Worm (Caenorhabditis elegans): ENCODE measurements around the gene F27D9.12.

F27D9.12 gene

DNA sequence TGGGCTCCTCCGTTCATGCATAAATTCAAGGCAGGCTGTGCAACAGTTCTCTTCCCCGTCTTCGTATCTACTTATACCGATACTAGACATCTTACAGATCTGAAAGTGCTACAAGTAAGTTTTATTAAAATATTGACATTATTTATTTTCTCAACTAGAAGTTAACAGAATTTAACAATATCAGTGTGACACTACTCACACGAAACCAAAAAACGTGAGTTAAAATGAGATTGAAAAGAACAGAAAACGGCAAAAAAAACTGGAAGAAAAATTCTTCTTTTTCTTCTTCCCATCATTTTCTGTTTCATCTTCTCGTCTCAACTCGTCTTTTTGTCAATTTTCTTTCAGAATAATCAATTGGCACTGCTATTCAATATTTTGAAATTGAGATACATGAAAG, at the start of gene F27D9.12:
Gene F27D9.12 (minus strand): TSS at position 101 of the 400 bp plus-strand sequence.
- TF ChIP-seq unc-86 (tag; optimal IDR thresholded peaks at IDR 0.05) (no peak), lin-35 (GFP tag; optimal IDR thresholded peaks at IDR 0.05) (no peak), fos-1 (tag; optimal IDR thresholded peaks at IDR 0.05) (no peak), rnt-1 (tag; optimal IDR thresholded peaks at IDR 0.05) (no peak), pqm-1 (tag; optimal IDR thresholded peaks at IDR 0.05) (no peak), ceh-63 (GFP tag; optimal IDR thresholded peaks at IDR 0.05) (no peak), unc-62 (GFP tag; optimal IDR thresholded peaks at IDR 0.05) (no peak)

DNA sequence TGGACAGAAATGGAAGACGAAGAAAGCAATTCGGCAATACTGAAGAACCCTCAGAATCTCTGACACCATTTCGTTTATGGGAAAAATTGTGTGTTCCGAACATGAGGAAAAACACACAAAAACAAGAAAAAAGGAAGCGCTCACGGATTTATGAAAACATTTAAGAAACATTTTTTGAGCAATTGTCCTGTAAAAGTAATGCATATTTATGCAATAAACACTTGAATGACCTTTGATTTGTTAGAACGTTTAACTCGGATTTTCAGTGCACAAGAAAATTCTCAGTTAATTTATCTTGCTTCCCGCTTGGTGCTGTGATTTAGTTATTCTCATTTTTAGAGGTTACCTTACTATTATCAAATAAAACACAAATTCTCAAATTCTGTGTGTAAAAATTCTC, 47.1 kb upstream of the F27D9.12 start:
- TF ChIP-seq lsy-2 (tag; optimal IDR thresholded peaks at IDR 0.05) (no peak), elt-3 (tag; optimal IDR thresholded peaks at IDR 0.05) (no peak), ceh-88 (GFP tag; IDR thresholded peaks at IDR 0.05) (no peak), mep-1 (tag; optimal IDR thresholded peaks at IDR 0.05) (no peak), efl-1 (optimal IDR thresholded peaks at IDR 0.05) (no peak), efl-1 (GFP tag; optimal IDR thresholded peaks at IDR 0.05 in 1 of 2) (peak in 1 of 2 experiments; percentile 51), ztf-4 (tag; optimal IDR thresholded peaks at IDR 0.05) (no peak), Y116A8C.19 (tag; optimal IDR thresholded peaks at IDR 0.05; ENCODE audit: borderline replicate concordance) (no peak), alr-1 (tag; optimal IDR thresholded peaks at IDR 0.05; ENCODE audit: borderline replicate concordance) (no peak), mef-2 (tag; optimal IDR thresholded peaks at IDR 0.05) (no peak)

DNA sequence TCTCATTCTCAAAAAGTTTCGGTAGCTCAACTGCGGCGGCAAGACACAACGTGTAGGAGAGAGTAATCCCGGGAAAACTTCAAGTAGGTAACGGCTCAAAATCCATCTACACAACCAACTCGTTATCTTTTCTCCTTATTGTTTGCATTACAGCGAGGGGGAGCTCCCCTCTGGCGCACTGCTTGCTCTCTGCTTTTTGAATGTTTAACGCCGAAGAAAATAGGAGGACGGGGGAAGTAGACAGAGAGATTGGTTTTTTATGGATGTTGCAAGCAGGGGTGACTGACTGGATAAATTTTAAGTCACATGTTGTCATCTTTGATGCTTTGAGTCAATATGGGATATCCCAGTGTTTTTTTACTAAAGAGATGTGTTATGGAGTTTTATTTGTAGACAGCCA, 32.8 kb upstream of the F27D9.12 start:
- TF ChIP-seq nhr-84 (tag; optimal IDR thresholded peaks at IDR 0.05), result no peak
- TF ChIP-seq ceh-82 (tag; optimal IDR thresholded peaks at IDR 0.05), result no peak
- peak; percentile 9 for TF ChIP-seq tbx-2 (tag; optimal IDR thresholded peaks at IDR 0.05)
- no peak for TF ChIP-seq ceh-63 (GFP tag; optimal IDR thresholded peaks at IDR 0.05)
- no peak for TF ChIP-seq lin-13 (GFP tag; optimal IDR thresholded peaks at IDR 0.05)
- no peak for TF ChIP-seq sptf-1 (tag; optimal IDR thresholded peaks at IDR 0.05)
- no peak for TF ChIP-seq nhr-47 (tag; optimal IDR thresholded peaks at IDR 0.05)
- no peak for TF ChIP-seq unc-98 (GFP tag; IDR thresholded peaks at IDR 0.05)
- no peak for TF ChIP-seq ceh-8 (GFP tag; optimal IDR thresholded peaks at IDR 0.05)
- TF ChIP-seq efl-1 (optimal IDR thresholded peaks at IDR 0.05), result no peak
- peak in 1 of 2 experiments; percentile 13 for TF ChIP-seq efl-1 (GFP tag; optimal IDR thresholded peaks at IDR 0.05 in 1 of 2)
- no peak for TF ChIP-seq fkh-8 (tag; optimal IDR thresholded peaks at IDR 0.05)
- TF ChIP-seq nhr-90 (tag; optimal IDR thresholded peaks at IDR 0.05; ENCODE audit: poor library complexity), result no peak
- no peak for TF ChIP-seq elt-3 (tag; optimal IDR thresholded peaks at IDR 0.05)
- no peak for TF ChIP-seq xbp-1 (tag; optimal IDR thresholded peaks at IDR 0.05)
- TF ChIP-seq pax-3 (tag; optimal IDR thresholded peaks at IDR 0.05), result no peak
- TF ChIP-seq mdl-1 (tag; optimal IDR thresholded peaks at IDR 0.05), result no peak
- TF ChIP-seq fkh-4 (tag; optimal IDR thresholded peaks at IDR 0.05; ENCODE audit: borderline replicate concordance), result no peak
- TF ChIP-seq dsc-1 (tag; optimal IDR thresholded peaks at IDR 0.05), result peak; percentile 11
- TF ChIP-seq zag-1 (tag; optimal IDR thresholded peaks at IDR 0.05), result no peak
- no peak for TF ChIP-seq aly-2 (tag; optimal IDR thresholded peaks at IDR 0.05)
- peak; percentile 51 for TF ChIP-seq lin-14 (GFP tag; optimal IDR thresholded peaks at IDR 0.05)
- no peak for TF ChIP-seq egl-13 (tag; optimal IDR thresholded peaks at IDR 0.05)
- TF ChIP-seq hpl-2 (GFP tag; optimal IDR thresholded peaks at IDR 0.05), result no peak
- no peak for TF ChIP-seq sup-37 (GFP tag; optimal IDR thresholded peaks at IDR 0.05)

DNA sequence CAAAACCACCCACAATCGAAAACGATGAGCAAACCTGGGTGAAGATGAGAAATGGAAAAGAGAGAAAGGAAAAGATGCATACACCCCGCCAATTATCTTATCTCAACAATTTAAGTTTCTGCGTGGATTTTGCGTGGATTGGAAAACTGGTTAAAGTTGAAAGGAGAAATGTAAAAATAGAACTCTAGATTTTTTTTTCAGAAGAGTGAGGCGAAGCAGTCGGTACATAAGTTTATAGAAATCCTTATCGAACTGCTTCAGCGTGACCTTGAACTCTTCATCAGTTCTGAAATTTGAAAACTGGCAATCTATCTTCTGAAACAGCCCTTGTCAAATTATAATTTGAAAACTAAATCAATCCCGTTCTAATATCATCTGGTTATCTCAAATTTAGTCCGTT, 32.3 kb upstream of the F27D9.12 start, which contains the start of gene clik-2:
Gene clik-2 (minus strand): TSS at position 101 of the 400 bp plus-strand sequence.
- TF ChIP-seq dsc-1 (tag; optimal IDR thresholded peaks at IDR 0.05) (no peak), nhr-28 (tag; optimal IDR thresholded peaks at IDR 0.05) (no peak)

Measured in whole organism, L1 larva.